Fruit fly (Drosophila melanogaster) whole organism, embryonic: Measurements from ENCODE around the gene CG10019.
A peak's percentile ranks its signal among the peaks of the same experiment; 100 is the strongest.

Experiments used
- CG10274 ChIP-seq: fragments of 200-800 bp; sonication (Bioruptor generic); optimal IDR thresholded peaks from 3 replicates; lab custom pipeline; 2017; ENCODE audit warnings: missing biosample characterization, mild to moderate bottlenecking, missing genetic modification characterization
- CG11504 ChIP-seq: fragments of 200-800 bp; sonication (Bioruptor generic); optimal IDR thresholded peaks from 3 replicates; lab custom pipeline; 2019; ENCODE audit warnings: missing biosample characterization, mild to moderate bottlenecking, missing genetic modification characterization, moderate library complexity
- CG11696 ChIP-seq: fragments of 200-800 bp; sonication (Bioruptor generic); IDR thresholded peaks from 2 replicates; pipeline ENCODE4 v1.3.6; 2022; ENCODE audit warnings: missing biosample characterization, missing genetic modification characterization
- CG13894 ChIP-seq: fragments of 200-800 bp; sonication (Bioruptor generic); optimal IDR thresholded peaks from 3 replicates; lab custom pipeline; 2018; ENCODE audit warnings: missing biosample characterization, mild to moderate bottlenecking, missing genetic modification characterization, moderate library complexity
- CG14014 ChIP-seq: fragments of 200-800 bp; sonication (Bioruptor generic); IDR thresholded peaks from 2 replicates; pipeline ENCODE4 v1.3.6; 2022; ENCODE audit warnings: missing biosample characterization, missing genetic modification characterization
- CG15269 ChIP-seq: fragments of 200-800 bp; sonication (Bioruptor generic); optimal IDR thresholded peaks from 2 replicates; lab custom pipeline; 2018; ENCODE audit warnings: missing biosample characterization, mild to moderate bottlenecking, missing genetic modification characterization, moderate library complexity
- CG15601 ChIP-seq: fragments of 200-800 bp; sonication (Bioruptor generic); optimal IDR thresholded peaks from 3 replicates; lab custom pipeline; 2019; ENCODE audit warnings: missing biosample characterization, mild to moderate bottlenecking, missing genetic modification characterization, moderate library complexity
- CG1792 ChIP-seq: fragments of 200-800 bp; sonication (Bioruptor generic); optimal IDR thresholded peaks from 2 replicates; lab custom pipeline; 2016; ENCODE audit warnings: missing biosample characterization, missing genetic modification characterization
- CG18262 ChIP-seq: fragments of 200-800 bp; optimal IDR thresholded peaks from 3 replicates; lab custom pipeline; 2019; ENCODE audit warnings: missing biosample characterization, mild to moderate bottlenecking, missing genetic modification characterization, moderate library complexity
- CG18599 ChIP-seq: fragments of 200-800 bp; sonication (Bioruptor generic); optimal IDR thresholded peaks from 3 replicates; lab custom pipeline; 2017; ENCODE audit warnings: missing biosample characterization, missing genetic modification characterization, mild to moderate bottlenecking, moderate library complexity, missing genetic modification reagents
- CG2678 ChIP-seq: fragments of 200-800 bp; sonication (Bioruptor generic); optimal IDR thresholded peaks from 3 replicates; lab custom pipeline; 2019; ENCODE audit warnings: missing biosample characterization, mild to moderate bottlenecking, missing genetic modification characterization, moderate library complexity
- CG31441 ChIP-seq: fragments of 200-800 bp; sonication (Bioruptor generic); IDR thresholded peaks from 2 replicates; pipeline ENCODE4 v1.3.6; 2022; ENCODE audit warnings: missing biosample characterization, missing genetic modification characterization
- CG32532 ChIP-seq: fragments of 200-800 bp; sonication (Bioruptor generic); IDR thresholded peaks from 2 replicates; pipeline ENCODE4 v1.3.6; 2022; ENCODE audit warnings: missing biosample characterization, missing genetic modification characterization
- CG4360 ChIP-seq: fragments of 200-800 bp; sonication (Bioruptor generic); IDR thresholded peaks from 2 replicates; pipeline ENCODE4 v1.3.6; 2022; ENCODE audit warnings: missing biosample characterization, missing genetic modification characterization
- CG4404 ChIP-seq: fragments of 200-800 bp; sonication (Bioruptor generic); IDR thresholded peaks from 2 replicates; pipeline ENCODE4 v1.3.6; 2022; ENCODE audit warnings: missing biosample characterization, missing genetic modification characterization
- CG6689 ChIP-seq: fragments of 200-800 bp; sonication (Bioruptor generic); IDR thresholded peaks from 2 replicates; pipeline ENCODE4 v1.3.6; 2022; ENCODE audit warnings: missing biosample characterization, missing genetic modification characterization
- CG7556 ChIP-seq: fragments of 200-800 bp; sonication (Bioruptor generic); optimal IDR thresholded peaks from 2 replicates; lab custom pipeline; 2017; ENCODE audit warnings: missing biosample characterization, mild to moderate bottlenecking, missing genetic modification characterization
- CG7839 ChIP-seq: fragments of 200-800 bp; sonication (Bioruptor generic); optimal IDR thresholded peaks from 3 replicates; lab custom pipeline; 2018; ENCODE audit warnings: missing biosample characterization, mild to moderate bottlenecking, missing genetic modification characterization, moderate library complexity
- CG7928 ChIP-seq: fragments of 200-800 bp; sonication (Bioruptor generic); optimal IDR thresholded peaks from 2 replicates; lab custom pipeline; 2017; ENCODE audit warnings: missing biosample characterization, mild to moderate bottlenecking, missing genetic modification characterization
- CG8944 ChIP-seq: fragments of 200-800 bp; sonication (Bioruptor generic); optimal IDR thresholded peaks from 3 replicates; lab custom pipeline; 2016; ENCODE audit warnings: missing biosample characterization, missing genetic modification characterization
- CG9437 ChIP-seq: fragments of 200-800 bp; sonication (Bioruptor generic); optimal IDR thresholded peaks from 2 replicates; lab custom pipeline; 2018; ENCODE audit warnings: missing biosample characterization, mild to moderate bottlenecking, missing genetic modification characterization
- CoRest ChIP-seq: fragments of 200-800 bp; sonication (Bioruptor generic); optimal IDR thresholded peaks from 3 replicates; lab custom pipeline; 2018; ENCODE audit warnings: missing biosample characterization, mild to moderate bottlenecking, missing genetic modification characterization, moderate library complexity
- Fer1 ChIP-seq: fragments of 200-800 bp; sonication (Bioruptor generic); optimal IDR thresholded peaks from 2 replicates; lab custom pipeline; 2017; ENCODE audit warnings: missing biosample characterization, mild to moderate bottlenecking, missing genetic modification characterization
- Hey ChIP-seq: fragments of 200-800 bp; sonication (Bioruptor generic); optimal IDR thresholded peaks from 3 replicates; lab custom pipeline; 2018; ENCODE audit warnings: missing biosample characterization, mild to moderate bottlenecking, missing genetic modification characterization
- Hr3 ChIP-seq: fragments of 200-800 bp; sonication (Bioruptor generic); optimal IDR thresholded peaks from 3 replicates; lab custom pipeline; 2016; ENCODE audit warnings: missing biosample characterization, missing genetic modification characterization
- Hr51 ChIP-seq, 2 experiments: fragments of 200-800 bp; sonication (Bioruptor generic); optimal IDR thresholded peaks; 2 replicates in 1 of 2; 3 replicates in 1 of 2; lab custom pipeline; 2016 to 2018; ENCODE audit warnings: missing biosample characterization in 2 of 2, missing genetic modification characterization in 2 of 2, mild to moderate bottlenecking in 1 of 2, moderate library complexity in 1 of 2
- Med ChIP-seq: fragments of 200-800 bp; sonication (Bioruptor generic); peaks from one replicate; lab custom pipeline; 2016; ENCODE audit warnings: missing biosample characterization, missing genetic modification characterization, mild to moderate bottlenecking, inconsistent platforms, moderate library complexity
- Meics ChIP-seq: fragments of 200-800 bp; sonication (Bioruptor generic); optimal IDR thresholded peaks from 2 replicates; lab custom pipeline; 2017; ENCODE audit warnings: missing biosample characterization, mild to moderate bottlenecking, missing genetic modification characterization
- NfI ChIP-seq: fragments of 200-800 bp; sonication (Bioruptor generic); optimal IDR thresholded peaks from 3 replicates; lab custom pipeline; 2018; ENCODE audit warnings: missing biosample characterization, mild to moderate bottlenecking, missing genetic modification characterization, moderate library complexity
- Oli ChIP-seq: fragments of 200-800 bp; sonication (Bioruptor generic); optimal IDR thresholded peaks from 2 replicates; lab custom pipeline; 2018; ENCODE audit warnings: missing biosample characterization, mild to moderate bottlenecking, missing genetic modification characterization, moderate library complexity
- Opbp ChIP-seq: fragments of 200-800 bp; sonication (Bioruptor generic); IDR thresholded peaks from 3 replicates; pipeline ENCODE4 v1.3.6; 2022; ENCODE audit warnings: missing biosample characterization, missing genetic modification characterization; ENCODE audit not compliant: partially characterized antibody
- PHDP ChIP-seq: fragments of 200-800 bp; sonication (Bioruptor generic); optimal IDR thresholded peaks from 3 replicates; lab custom pipeline; 2018; ENCODE audit warnings: missing biosample characterization, mild to moderate bottlenecking, missing genetic modification characterization, moderate library complexity
- Rfx ChIP-seq: fragments of 200-800 bp; sonication (Bioruptor generic); IDR thresholded peaks from 2 replicates; pipeline ENCODE4 v1.3.6; 2022; ENCODE audit warnings: missing biosample characterization, missing genetic modification characterization
- Ssrp ChIP-seq: fragments of 200-800 bp; sonication (Bioruptor generic); optimal IDR thresholded peaks from 2 replicates; lab custom pipeline; 2018; ENCODE audit warnings: missing biosample characterization, mild to moderate bottlenecking, missing genetic modification characterization, moderate library complexity
- abd-A ChIP-seq: fragments of 200-800 bp; sonication (Bioruptor generic); optimal IDR thresholded peaks from 3 replicates; lab custom pipeline; 2019; ENCODE audit warnings: missing biosample characterization, mild to moderate bottlenecking, missing genetic modification characterization, moderate library complexity
- crol ChIP-seq: fragments of 200-800 bp; sonication (Bioruptor generic); IDR thresholded peaks from 2 replicates; pipeline ENCODE4 v1.3.6; 2022; ENCODE audit warnings: missing biosample characterization, missing genetic modification characterization
- dm ChIP-seq: fragments of 200-800 bp; sonication (Bioruptor generic); optimal IDR thresholded peaks from 3 replicates; lab custom pipeline; 2016; ENCODE audit warnings: missing biosample characterization, missing genetic modification characterization
- gem ChIP-seq: fragments of 200-800 bp; sonication (Bioruptor generic); optimal IDR thresholded peaks from 2 replicates; lab custom pipeline; 2019; ENCODE audit warnings: missing biosample characterization, mild to moderate bottlenecking, missing genetic modification characterization, moderate library complexity
- grau ChIP-seq: fragments of 200-800 bp; optimal IDR thresholded peaks from 3 replicates; lab custom pipeline; 2019; ENCODE audit warnings: missing biosample characterization, mild to moderate bottlenecking, missing genetic modification characterization, moderate library complexity
- peb ChIP-seq: fragments of 200-800 bp; sonication (Bioruptor generic); IDR thresholded peaks from 2 replicates; pipeline ENCODE4 v1.3.6; 2022; ENCODE audit warnings: missing biosample characterization, missing genetic modification characterization
- row ChIP-seq: fragments of 200-800 bp; sonication (Bioruptor generic); IDR thresholded peaks from 3 replicates; pipeline ENCODE4 v1.3.6; 2022; ENCODE audit warnings: missing biosample characterization, missing genetic modification characterization
- sd ChIP-seq: fragments of 200-800 bp; sonication (Bioruptor generic); optimal IDR thresholded peaks from 3 replicates; lab custom pipeline; 2018; ENCODE audit warnings: missing biosample characterization, mild to moderate bottlenecking, missing genetic modification characterization, moderate library complexity
- sens ChIP-seq: fragments of 200-800 bp; sonication (Bioruptor generic); peaks from one replicate; lab custom pipeline; 2016; ENCODE audit warnings: missing biosample characterization, missing genetic modification characterization
- shn ChIP-seq: fragments of 200-800 bp; sonication (Bioruptor generic); optimal IDR thresholded peaks from 3 replicates; lab custom pipeline; 2016; ENCODE audit warnings: missing biosample characterization, missing genetic modification characterization

CG10019 gene

DNA sequence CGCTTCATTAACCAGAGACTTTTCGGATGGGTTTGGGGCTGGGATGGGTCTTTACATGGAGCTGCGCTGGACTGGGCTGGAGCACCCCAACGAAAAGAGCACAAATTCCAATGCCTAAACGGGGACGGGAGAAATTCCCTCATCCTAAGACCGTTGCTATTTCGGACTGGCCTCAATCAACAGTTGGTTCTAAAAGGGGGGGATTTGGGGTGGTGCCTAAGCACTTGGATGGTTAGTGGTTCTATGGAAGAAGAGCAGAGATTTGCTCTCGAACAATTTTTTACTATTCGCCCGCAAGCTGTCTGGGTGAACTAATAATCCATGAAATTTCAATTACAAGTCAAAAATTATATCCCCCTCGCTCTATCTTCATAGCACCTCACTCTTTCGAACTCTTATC lies 631 bp upstream of the CG10019 start (continued):
- TF ChIP-seq Hey (tag; lab: Kevin White, UChicago): no peak
- TF ChIP-seq CG10274: peak; percentile 26
- TF ChIP-seq CG18599 (GFP tag; lab: Kevin White, UChicago): peak; percentile 4
- TF ChIP-seq, all 482 proteins: peak for 7

DNA sequence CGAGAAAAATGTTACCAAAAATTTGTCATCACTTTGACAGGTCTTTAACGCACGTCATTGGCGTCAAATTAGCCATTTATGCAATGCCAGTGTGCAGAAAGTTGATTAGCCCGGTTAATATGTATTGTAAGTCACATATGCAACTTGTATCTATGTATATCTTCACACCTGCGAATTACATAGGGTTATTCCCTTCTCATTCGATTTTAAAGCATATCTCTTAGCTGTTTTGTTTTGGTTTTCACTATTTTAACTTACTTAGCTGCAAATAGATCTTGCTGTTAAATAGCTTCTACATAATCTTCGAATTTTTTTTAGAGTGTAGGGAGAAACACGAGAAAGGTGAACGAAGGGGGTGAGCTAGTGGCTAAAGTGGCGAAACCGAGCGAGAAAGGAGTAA lies 789 bp downstream of the CG10019 start:
- TF ChIP-seq PHDP (tag; lab: Kevin White, UChicago): no peak
- no peak for TF ChIP-seq sd (tag; lab: Kevin White, UChicago)
- TF ChIP-seq, all 482 proteins: peak for 0

DNA sequence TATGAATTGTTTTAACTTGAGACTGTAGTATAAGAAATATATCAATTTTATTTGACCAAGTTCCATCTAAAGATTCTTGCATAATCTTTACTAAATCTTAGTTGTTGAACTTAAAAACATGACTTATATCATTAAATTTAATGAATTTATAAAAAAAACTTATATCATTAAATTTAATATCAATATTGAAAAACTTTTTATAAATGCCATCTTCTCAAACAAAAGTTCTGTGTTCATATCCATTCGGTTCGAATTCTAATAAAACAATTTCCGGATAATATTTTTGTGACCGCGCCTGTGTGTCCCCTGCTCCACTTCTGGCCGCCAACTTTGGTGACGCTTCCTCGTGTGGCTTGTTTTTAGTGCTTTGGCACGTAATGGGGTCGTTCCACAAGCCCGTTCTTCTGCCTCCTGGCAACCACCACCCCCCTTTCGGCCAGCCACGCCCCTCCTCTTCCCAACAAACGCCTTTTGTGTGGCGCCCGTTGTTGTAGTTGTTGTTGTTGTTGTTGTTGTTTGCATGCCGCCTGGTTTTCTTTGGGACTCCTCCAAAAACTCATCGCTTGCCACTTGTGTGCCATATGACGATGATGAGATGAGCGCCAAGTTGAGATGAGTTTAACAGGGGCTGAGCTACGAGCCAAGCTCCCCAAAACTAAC lies 6.9 kb downstream of the CG10019 start:
- no peak for TF ChIP-seq CG4404 (GFP tag; lab: Robert Waterston, UW)
- TF ChIP-seq CG7928 (GFP tag; lab: Kevin White, UChicago): no peak
- no peak for TF ChIP-seq NfI (GFP tag; lab: Kevin White, UChicago)
- TF ChIP-seq row (GFP tag; lab: Robert Waterston, UW): peak; percentile 31; the same call in 2 of the 3 replicates
- peak; percentile 25 for TF ChIP-seq grau (tag; lab: Kevin White, UChicago)
- peak; percentile 86 for TF ChIP-seq abd-A (tag; lab: Kevin White, UChicago)
- peak; percentile 69 for TF ChIP-seq crol (GFP tag; lab: Robert Waterston, UW)
- peak; percentile 1 for TF ChIP-seq CG9437
- no peak for TF ChIP-seq CG1792 (GFP tag; lab: Kevin White, UChicago)
- peak; percentile 18 for TF ChIP-seq CG18262 (tag; lab: Kevin White, UChicago)
- peak; percentile 60 for TF ChIP-seq CG2678 (tag; lab: Kevin White, UChicago)
- peak; percentile 50; the same call in 1 of the 2 replicates for TF ChIP-seq CG4360 (GFP tag; lab: Robert Waterston, UW)
- TF ChIP-seq CG18599 (GFP tag; lab: Kevin White, UChicago): peak; percentile 24
- peak; percentile 13 for TF ChIP-seq PHDP (tag; lab: Kevin White, UChicago)
- no peak for TF ChIP-seq shn
- peak; percentile 53 for TF ChIP-seq gem (tag; lab: Kevin White, UChicago)
- peak; percentile 19; the same call in 1 of the 2 replicates for TF ChIP-seq Rfx
- TF ChIP-seq dm (GFP tag; lab: Kevin White, UChicago): no peak
- peak; percentile 55; the same call in 1 of the 2 replicates for TF ChIP-seq CG11696 (GFP tag; lab: Robert Waterston, UW)
- 0 out of 2 replicates have a peak, but pooled peaks have one; percentile 28 for TF ChIP-seq CG32532
- peak; percentile 12 for TF ChIP-seq Med
- peak; percentile 61 for TF ChIP-seq CG13894
- no peak for TF ChIP-seq Opbp (GFP tag; lab: Robert Waterston, UW)
- no peak for TF ChIP-seq CG15601 (tag; lab: Kevin White, UChicago)
- TF ChIP-seq CG8944 (GFP tag; lab: Kevin White, UChicago): no peak
- peak; percentile 3 for TF ChIP-seq Meics (GFP tag; lab: Kevin White, UChicago)
- TF ChIP-seq Fer1 (GFP tag; lab: Kevin White, UChicago): peak; percentile 15
- peak; percentile 43 for TF ChIP-seq CG7556 (GFP tag; lab: Kevin White, UChicago)
- TF ChIP-seq Hr51 (GFP tag; optimal IDR thresholded peaks at IDR 0.05; lab: Kevin White, UChicago): peak in 1 of 2 experiments; percentile 39
- TF ChIP-seq sens (GFP tag; lab: Kevin White, UChicago): peak; percentile 42
- peak; percentile 1 for TF ChIP-seq CG15269 (tag; lab: Kevin White, UChicago)
- TF ChIP-seq Ssrp (tag; lab: Kevin White, UChicago): peak; percentile 2
- TF ChIP-seq CoRest (tag; lab: Kevin White, UChicago): peak; percentile 28
- TF ChIP-seq CG31441 (GFP tag; lab: Robert Waterston, UW): peak; percentile 33; the same call in 1 of the 2 replicates
- TF ChIP-seq Hr3 (GFP tag; lab: Kevin White, UChicago): peak; percentile 3
- TF ChIP-seq CG6689 (GFP tag; lab: Robert Waterston, UW): 0 out of 2 replicates have a peak, but pooled peaks have one; percentile 11
- TF ChIP-seq CG14014 (GFP tag; lab: Robert Waterston, UW): 0 out of 2 replicates have a peak, but pooled peaks have one; percentile 13
- peak; percentile 3 for TF ChIP-seq CG7839 (tag; lab: Kevin White, UChicago)
- no peak for TF ChIP-seq peb
- peak; percentile 47 for TF ChIP-seq CG11504
- peak; percentile 25 for TF ChIP-seq Oli (tag; lab: Kevin White, UChicago)
